Worm (Caenorhabditis elegans): ENCODE data around the gene npr-24.
A peak's percentile ranks its signal among the peaks of the same experiment; 100 is the strongest.

Gene npr-24

DNA sequence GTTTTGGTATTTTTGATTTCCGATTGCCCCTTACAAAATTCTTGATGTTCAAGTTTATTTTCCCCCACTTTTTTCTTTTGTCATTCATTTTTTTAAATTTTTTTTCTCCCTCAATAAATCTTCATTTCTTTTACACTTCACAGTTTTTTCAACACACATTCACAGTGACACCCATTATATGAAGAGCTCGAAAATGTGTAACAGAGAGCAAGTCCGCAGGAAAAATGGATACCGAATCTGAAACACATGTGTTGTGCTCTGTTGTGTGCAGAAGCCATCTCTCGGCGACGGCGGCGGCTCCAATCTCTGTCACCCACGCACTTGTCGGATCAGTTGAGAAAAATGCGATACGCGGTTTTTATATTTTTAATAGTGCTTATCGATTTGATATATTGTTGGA is 41.4 kb upstream of the npr-24 start, which contains the start of gene sup-10:
Gene sup-10 (plus strand): TSS at position 277 of the 400 bp plus-strand sequence.
- TF ChIP-seq ctbp-1 (GFP tag; IDR thresholded peaks at IDR 0.05) (no peak), ceh-82 (tag; optimal IDR thresholded peaks at IDR 0.05) (no peak), madf-5 (GFP tag; IDR thresholded peaks at IDR 0.05) (no peak), dpl-1 (GFP tag; optimal IDR thresholded peaks at IDR 0.05) (no peak), unc-62 (GFP tag; optimal IDR thresholded peaks at IDR 0.05 in 1 of 2) (peak in 1 of 2 experiments; percentile 55), unc-62 (tag; optimal IDR thresholded peaks at IDR 0.05) (no peak), ceh-20 (GFP tag; IDR thresholded peaks at IDR 0.05) (0 out of 2 replicates have a peak, but pooled peaks have one; percentile 11), D1046.2 (GFP tag; IDR thresholded peaks at IDR 0.05) (no peak), snpc-4 (tag; optimal IDR thresholded peaks at IDR 0.05) (no peak), snpc-1.2 (GFP tag; IDR thresholded peaks at IDR 0.05) (no peak), daf-16 (GFP tag; optimal IDR thresholded peaks at IDR 0.05) (no peak), daf-16 (tag; optimal IDR thresholded peaks at IDR 0.05) (no peak), php-3 (GFP tag; IDR thresholded peaks at IDR 0.05) (no peak), pha-4 (GFP tag; IDR thresholded peaks at IDR 0.05) (no peak), pha-4 (tag; optimal IDR thresholded peaks at IDR 0.05) (no peak), zag-1 (tag; optimal IDR thresholded peaks at IDR 0.05) (no peak), arid-1 (GFP tag; conservative IDR thresholded peaks at IDR 0.05) (no peak), lim-7 (GFP tag; IDR thresholded peaks at IDR 0.05) (no peak), saeg-2 (GFP tag; IDR thresholded peaks at IDR 0.05) (no peak), hlh-11 (tag; optimal IDR thresholded peaks at IDR 0.05) (peak; percentile 40), mdt-29 (GFP tag; IDR thresholded peaks at IDR 0.05) (no peak), nhr-41 (GFP tag; IDR thresholded peaks at IDR 0.05) (no peak), tag-97 (GFP tag; IDR thresholded peaks at IDR 0.05) (no peak), aha-1 (tag) (peak; percentile 55), jun-1 (tag; optimal IDR thresholded peaks at IDR 0.05) (no peak), ztf-7 (tag; optimal IDR thresholded peaks at IDR 0.05) (no peak), spr-3 (GFP tag; optimal IDR thresholded peaks at IDR 0.05) (no peak), Y48G9A.11 (GFP tag; IDR thresholded peaks at IDR 0.05) (no peak), ceh-28 (tag; optimal IDR thresholded peaks at IDR 0.05) (no peak)

DNA sequence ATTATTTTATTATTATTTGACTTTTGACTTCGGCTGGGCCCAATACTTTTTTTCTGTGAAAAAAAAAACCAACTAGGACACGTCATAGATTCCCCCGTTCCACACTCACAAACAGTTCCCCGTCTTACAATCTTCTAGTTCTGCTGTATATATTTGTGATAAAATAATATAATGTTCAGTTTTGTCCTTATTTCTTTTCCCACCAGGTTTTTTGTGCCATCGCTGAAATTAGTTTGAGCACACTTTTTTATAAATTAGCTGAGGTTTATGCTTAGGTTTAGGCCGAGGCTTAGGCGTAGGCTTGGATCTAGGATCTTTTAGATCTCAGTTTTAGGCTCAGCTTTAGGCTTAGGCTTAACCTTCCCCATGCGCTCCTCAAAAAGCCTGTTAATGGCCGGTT is 40.7 kb upstream of the npr-24 start:
- TF ChIP-seq nhr-48 (tag; optimal IDR thresholded peaks at IDR 0.05) (no peak), unc-62 (GFP tag; optimal IDR thresholded peaks at IDR 0.05 in 1 of 2) (peak in 1 of 2 experiments; percentile 92), unc-62 (tag; optimal IDR thresholded peaks at IDR 0.05) (no peak), zfp-3 (GFP tag; conservative IDR thresholded peaks at IDR 0.05) (no peak), aha-1 (tag) (peak; percentile 35)

DNA sequence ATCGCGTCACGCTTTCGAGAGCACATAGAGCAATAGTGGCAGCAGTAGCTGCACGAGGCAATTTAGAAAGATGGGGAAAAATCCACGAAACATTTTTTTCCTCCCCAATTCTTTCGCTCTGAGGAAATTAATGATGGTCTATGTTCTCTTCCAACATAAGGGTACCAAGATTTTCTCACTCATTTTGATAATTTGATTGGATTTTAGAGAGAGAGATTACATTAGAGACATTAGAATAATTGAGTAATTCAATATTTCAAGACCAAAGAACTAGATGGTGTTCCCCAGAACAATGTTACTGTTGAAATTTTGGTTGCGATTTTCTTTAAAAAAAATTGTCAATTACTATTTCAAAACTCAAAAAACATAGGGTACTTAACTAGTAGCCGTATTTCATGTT is 34.8 kb upstream of the npr-24 start:
- no peak for TF ChIP-seq snpc-1.2 (GFP tag; IDR thresholded peaks at IDR 0.05)
- no peak for TF ChIP-seq dpl-1 (GFP tag; optimal IDR thresholded peaks at IDR 0.05)
- no peak for TF ChIP-seq snpc-4 (tag; optimal IDR thresholded peaks at IDR 0.05)
- 0 out of 2 replicates have a peak, but pooled peaks have one; percentile 26 for TF ChIP-seq ctbp-1 (GFP tag; IDR thresholded peaks at IDR 0.05)
- no peak for TF ChIP-seq mes-2 (tag; optimal IDR thresholded peaks at IDR 0.05; ENCODE audit: poor library complexity, severe bottlenecking)
- TF ChIP-seq mdl-1 (tag; optimal IDR thresholded peaks at IDR 0.05) = peak in 1 of 2 experiments; percentile 39

DNA sequence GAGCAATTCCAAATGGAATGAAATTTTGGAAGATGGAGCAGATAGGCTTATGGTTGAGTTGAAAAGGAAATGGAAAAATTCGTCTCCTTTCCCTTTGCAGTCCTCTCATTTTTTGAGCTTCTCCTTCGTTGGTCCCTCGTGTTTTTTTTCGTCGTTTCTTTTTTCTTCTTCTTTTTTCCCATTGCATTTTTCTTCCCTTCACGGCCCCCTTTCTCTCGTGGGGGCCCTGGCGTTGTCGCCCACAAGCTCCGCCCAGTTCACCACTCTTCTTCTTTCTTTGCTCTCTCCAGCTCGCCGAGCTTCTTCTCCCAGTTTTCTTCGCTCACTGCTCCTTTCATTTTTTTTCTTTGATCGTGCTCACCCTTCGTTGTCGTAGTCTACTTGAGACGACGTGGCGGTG is 32.8 kb upstream of the npr-24 start:
- no peak for TF ChIP-seq sdz-12 (GFP tag; optimal IDR thresholded peaks at IDR 0.05)
- 0 out of 2 replicates have a peak, but pooled peaks have one; percentile 16 for TF ChIP-seq Y48G9A.11 (GFP tag; IDR thresholded peaks at IDR 0.05)
- TF ChIP-seq nhr-102 (tag; optimal IDR thresholded peaks at IDR 0.05) = no peak
- TF ChIP-seq F37D6.2 (tag; optimal IDR thresholded peaks at IDR 0.05) = no peak
- TF ChIP-seq hmg-1.1 (GFP tag; IDR thresholded peaks at IDR 0.05) = peak; percentile 70
- no peak for TF ChIP-seq fos-1 (tag; optimal IDR thresholded peaks at IDR 0.05)
- TF ChIP-seq F49E8.2 (tag; optimal IDR thresholded peaks at IDR 0.05; ENCODE audit: borderline replicate concordance) = no peak
- no peak for TF ChIP-seq jun-1 (tag; optimal IDR thresholded peaks at IDR 0.05)
- peak; percentile 51 for TF ChIP-seq hlh-30 (tag; optimal IDR thresholded peaks at IDR 0.05; ENCODE audit: insufficient read depth)
- no peak for TF ChIP-seq zfp-2 (tag; optimal IDR thresholded peaks at IDR 0.05)
- TF ChIP-seq dve-1 (tag; optimal IDR thresholded peaks at IDR 0.05; ENCODE audit: insufficient read depth) = no peak
- TF ChIP-seq lsy-2 (tag; optimal IDR thresholded peaks at IDR 0.05) = peak in 1 of 2 experiments; percentile 36
- no peak for TF ChIP-seq egl-27 (tag; optimal IDR thresholded peaks at IDR 0.05)
- TF ChIP-seq mes-2 (tag; optimal IDR thresholded peaks at IDR 0.05; ENCODE audit: poor library complexity, severe bottlenecking) = no peak
- peak; percentile 64 for TF ChIP-seq mep-1 (tag; optimal IDR thresholded peaks at IDR 0.05)
- TF ChIP-seq php-3 (GFP tag; IDR thresholded peaks at IDR 0.05) = no peak
- no peak for TF ChIP-seq nhr-10 (tag; optimal IDR thresholded peaks at IDR 0.05)
- TF ChIP-seq fkh-10 (GFP tag; optimal IDR thresholded peaks at IDR 0.05) = peak; percentile 2

Measured in whole organism, L4 larva.